Worm (Caenorhabditis elegans): ENCODE data around the gene fbxa-99.

ce11 chrV:15974836-15975235 is 7.8 kb downstream of the fbxa-99 start, which contains the start of gene sru-22:
- no peak for TF ChIP-seq nhr-11 (tag; optimal IDR thresholded peaks at IDR 0.05)
- no peak for TF ChIP-seq unc-86 (tag; optimal IDR thresholded peaks at IDR 0.05)
- TF ChIP-seq pax-1 (tag; optimal IDR thresholded peaks at IDR 0.05), result no peak
- no peak for TF ChIP-seq pha-4 (tag; optimal IDR thresholded peaks at IDR 0.05)
- TF ChIP-seq ceh-22 (tag; optimal IDR thresholded peaks at IDR 0.05), result no peak

Data from whole organism, late embryonic.